Worm (Caenorhabditis elegans) whole organism, young adult: ENCODE results near the gene Y76A2B.4.

ENCODE experiments used
- B0336.3 ChIP-seq: fragments of 200-800 bp; sonication (Bioruptor generic); IDR thresholded peaks from 2 replicates; pipeline ENCODE4 v1.3.6; 2022; ENCODE audit warnings: missing genetic modification characterization, missing compliant biosample characterization
- F23B12.7 ChIP-seq: sonication (generic microtip); optimal IDR thresholded peaks from 2 replicates; lab custom pipeline; 2017; ENCODE audit warnings: missing genetic modification characterization, mild to moderate bottlenecking, missing compliant biosample characterization, antibody characterized with exemption, moderate library complexity; ENCODE audit not compliant: insufficient read depth
- F37B4.10 ChIP-seq: fragments of 200-800 bp; sonication (Bioruptor generic); IDR thresholded peaks from 2 replicates; pipeline ENCODE4 v1.3.6; 2022; ENCODE audit warnings: missing genetic modification characterization, missing compliant biosample characterization
- F39B2.1 ChIP-seq: fragments of 200-800 bp; sonication (Bioruptor generic); IDR thresholded peaks from 2 replicates; pipeline ENCODE4 v1.3.6; 2022; ENCODE audit warnings: missing genetic modification reagents, missing genetic modification characterization, missing compliant biosample characterization
- Y53G8AR.9 ChIP-seq: fragments of 200-800 bp; sonication (Bioruptor generic); conservative IDR thresholded peaks from 2 replicates; pipeline ENCODE4 v1.3.6; 2022; ENCODE audit warnings: missing genetic modification reagents, missing genetic modification characterization, missing compliant biosample characterization
- attf-6 ChIP-seq: fragments of 200-800 bp; sonication (Bioruptor generic); IDR thresholded peaks from 2 replicates; pipeline ENCODE4 v1.3.6; 2022; ENCODE audit warnings: missing genetic modification reagents, missing genetic modification characterization, missing compliant biosample characterization
- cebp-1 ChIP-seq, 2 experiments: fragments of 200-800 bp in 1 of 2; sonication (Bioruptor generic) in 1 of 2; sonication (generic microtip) in 1 of 2; IDR thresholded peaks in 1 of 2; optimal IDR thresholded peaks in 1 of 2; 2 replicates each; pipeline versions ENCODE4 v1.3.6 to Lab custom; 2017 to 2022; ENCODE audit warnings: missing compliant biosample characterization in 2 of 2, missing genetic modification characterization in 2 of 2, mild to moderate bottlenecking in 1 of 2, missing genetic modification reagents in 1 of 2, moderate library complexity in 1 of 2
- cebp-2 ChIP-seq: fragments of 200-800 bp; sonication (Bioruptor generic); IDR thresholded peaks from 2 replicates; pipeline ENCODE4 v1.3.6; 2022; ENCODE audit warnings: missing genetic modification characterization, missing compliant biosample characterization
- ceh-27 ChIP-seq: fragments of 200-800 bp; sonication (Bioruptor generic); optimal IDR thresholded peaks from 2 replicates; lab custom pipeline; 2018; ENCODE audit warnings: mild to moderate bottlenecking, missing genetic modification characterization, moderate library complexity, missing compliant biosample characterization
- ceh-79 ChIP-seq: sonication (generic microtip); optimal IDR thresholded peaks from 2 replicates; lab custom pipeline; 2017; ENCODE audit warnings: mild to moderate bottlenecking, missing genetic modification characterization, missing compliant biosample characterization
- chd-7 ChIP-seq: sonication (generic microtip); optimal IDR thresholded peaks from 2 replicates; lab custom pipeline; 2016; ENCODE audit warnings: mild to moderate bottlenecking, missing genetic modification characterization, moderate library complexity, missing compliant biosample characterization
- dox-1 ChIP-seq: fragments of 200-800 bp; sonication (Bioruptor generic); IDR thresholded peaks from 2 replicates; pipeline ENCODE4 v1.3.6; 2022; ENCODE audit warnings: missing genetic modification reagents, missing genetic modification characterization, missing compliant biosample characterization
- ekl-4 ChIP-seq: fragments of 200-800 bp; sonication (Bioruptor generic); IDR thresholded peaks from 2 replicates; pipeline ENCODE4 v1.3.6; 2022; ENCODE audit warnings: missing genetic modification reagents, missing genetic modification characterization, missing compliant biosample characterization
- hmg-1.2 ChIP-seq: fragments of 200-800 bp; sonication (Bioruptor generic); IDR thresholded peaks from 2 replicates; pipeline ENCODE4 v1.3.6; 2022; ENCODE audit warnings: missing genetic modification reagents, missing genetic modification characterization, missing compliant biosample characterization
- hmg-20 ChIP-seq: fragments of 200-800 bp; sonication (Bioruptor generic); IDR thresholded peaks from 2 replicates; pipeline ENCODE4 v1.3.6; 2022; ENCODE audit warnings: missing genetic modification reagents, missing genetic modification characterization, missing compliant biosample characterization
- lin-26 ChIP-seq: fragments of 200-800 bp; sonication (Bioruptor generic); IDR thresholded peaks from 2 replicates; pipeline ENCODE4 v1.3.6; 2022; ENCODE audit warnings: missing genetic modification reagents, missing genetic modification characterization, missing compliant biosample characterization
- madf-6 ChIP-seq: fragments of 200-800 bp; sonication (Bioruptor generic); IDR thresholded peaks from 2 replicates; pipeline ENCODE4 v1.3.6; 2022; ENCODE audit warnings: missing genetic modification reagents, missing genetic modification characterization, missing compliant biosample characterization
- mcd-1 ChIP-seq: fragments of 200-800 bp; sonication (Bioruptor generic); IDR thresholded peaks from 2 replicates; pipeline ENCODE4 v1.3.6; 2022; ENCODE audit warnings: missing genetic modification reagents, missing genetic modification characterization, missing compliant biosample characterization
- mxl-1 ChIP-seq: sonication (generic microtip); optimal IDR thresholded peaks from 2 replicates; lab custom pipeline; 2016; ENCODE audit warnings: missing genetic modification characterization, missing compliant biosample characterization
- nhr-80 ChIP-seq: sonication (generic microtip); optimal IDR thresholded peaks from 2 replicates; lab custom pipeline; 2016; ENCODE audit warnings: missing genetic modification characterization, missing compliant biosample characterization
- pbrm-1 ChIP-seq: fragments of 200-800 bp; sonication (Bioruptor generic); IDR thresholded peaks from 2 replicates; pipeline ENCODE4 v1.3.6; 2022; ENCODE audit warnings: missing genetic modification reagents, missing genetic modification characterization, missing compliant biosample characterization
- snpc-3.4 ChIP-seq: sonication (generic microtip); optimal IDR thresholded peaks from 2 replicates; lab custom pipeline; 2017; ENCODE audit warnings: missing genetic modification characterization, mild to moderate bottlenecking, missing compliant biosample characterization, antibody characterized with exemption, moderate library complexity, missing genotype, missing genetic modification reagents
- tbx-9 ChIP-seq: sonication (generic microtip); optimal IDR thresholded peaks from 2 replicates; lab custom pipeline; 2016; ENCODE audit warnings: borderline replicate concordance, missing genetic modification characterization, inconsistent platforms, missing compliant biosample characterization
- zfh-2 ChIP-seq: fragments of 200-800 bp; sonication (Bioruptor generic); conservative IDR thresholded peaks from 2 replicates; pipeline ENCODE4 v1.3.6; 2022; ENCODE audit warnings: missing genetic modification reagents, missing genetic modification characterization, missing compliant biosample characterization
- ztf-25 ChIP-seq: fragments of 200-800 bp; sonication (Bioruptor generic); IDR thresholded peaks from 2 replicates; pipeline ENCODE4 v1.3.6; 2022; ENCODE audit warnings: missing genetic modification reagents, missing genetic modification characterization, missing compliant biosample characterization
- ztf-28 ChIP-seq: fragments of 200-800 bp; sonication (Bioruptor generic); IDR thresholded peaks from 2 replicates; pipeline ENCODE4 v1.3.6; 2022; ENCODE audit warnings: missing genetic modification reagents, missing genetic modification characterization, missing compliant biosample characterization
- ztf-6 ChIP-seq: fragments of 200-800 bp; sonication (Bioruptor generic); IDR thresholded peaks from 2 replicates; pipeline ENCODE4 v1.3.6; 2022; ENCODE audit warnings: missing genetic modification reagents, missing genetic modification characterization, missing compliant biosample characterization

The Y76A2B.4 gene

DNA sequence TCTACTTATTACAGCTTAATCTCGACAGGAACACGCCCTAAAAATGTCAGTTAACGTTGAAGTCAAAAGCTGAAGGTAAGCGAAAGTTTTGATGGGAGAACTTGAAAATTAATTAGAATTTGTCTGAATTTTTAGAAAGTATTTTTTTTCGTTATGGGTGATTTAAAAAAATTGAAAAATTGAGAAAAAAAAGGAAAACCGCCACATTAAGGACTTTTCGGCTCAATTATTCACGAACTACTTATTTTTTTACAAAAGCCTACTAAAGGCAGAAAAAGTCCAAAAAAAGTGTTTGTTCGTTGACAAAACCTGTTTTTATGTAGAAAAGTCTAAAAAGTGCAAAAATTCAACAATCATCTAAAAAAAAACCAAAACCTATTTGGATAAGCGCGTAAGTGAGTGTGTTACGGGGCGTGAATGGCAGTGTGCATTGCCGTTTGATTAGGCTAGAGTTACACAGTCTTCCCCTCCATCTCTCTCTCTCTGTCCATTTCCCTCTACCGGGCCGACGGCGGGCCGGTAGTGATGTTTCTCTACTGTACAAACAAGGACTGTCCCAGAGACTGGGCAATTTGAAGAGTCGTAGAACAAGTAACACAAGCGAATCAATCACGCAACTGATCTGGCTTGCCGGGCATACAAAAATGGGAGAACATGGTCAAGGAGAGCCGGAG, 19.0 kb downstream of the Y76A2B.4 start, which contains the start of gene lron-13:
Gene lron-13, plus strand, starts transcription at position 15 of the 674 bp plus-strand sequence.
- TF ChIP-seq F37B4.10 (0 out of 2 replicates have a peak, but pooled peaks have one; percentile 20), B0336.3 (GFP tag; lab: Robert Waterston, UW) (no peak), chd-7 (tag; lab: Kevin White, UChicago) (peak; percentile 32), ceh-79 (tag; lab: Kevin White, UChicago) (no peak), madf-6 (GFP tag; lab: Robert Waterston, UW) (0 out of 2 replicates have a peak, but pooled peaks have one; percentile 27), dox-1 (GFP tag; lab: Robert Waterston, UW) (peak; percentile 58), hmg-1.2 (GFP tag; lab: Robert Waterston, UW) (peak; percentile 30; the same call in 1 of the 2 replicates), mcd-1 (GFP tag; lab: Robert Waterston, UW) (peak; percentile 49), attf-6 (0 out of 2 replicates have a peak, but pooled peaks have one; percentile 28), ztf-6 (GFP tag; lab: Robert Waterston, UW) (no peak), pbrm-1 (GFP tag; lab: Robert Waterston, UW) (no peak), cebp-1 (GFP tag; IDR thresholded peaks at IDR 0.05; lab: Robert Waterston, UW) (no peak), cebp-1 (tag; optimal IDR thresholded peaks at IDR 0.05; lab: Kevin White, UChicago) (peak; percentile 13), cebp-2 (GFP tag; lab: Robert Waterston, UW) (no peak), ceh-27 (GFP tag; lab: Kevin White, UChicago) (no peak), nhr-80 (tag; lab: Kevin White, UChicago) (peak; percentile 74), Y53G8AR.9 (GFP tag; lab: Robert Waterston, UW) (0 out of 2 replicates have a peak, but pooled peaks have one; percentile 48)

DNA sequence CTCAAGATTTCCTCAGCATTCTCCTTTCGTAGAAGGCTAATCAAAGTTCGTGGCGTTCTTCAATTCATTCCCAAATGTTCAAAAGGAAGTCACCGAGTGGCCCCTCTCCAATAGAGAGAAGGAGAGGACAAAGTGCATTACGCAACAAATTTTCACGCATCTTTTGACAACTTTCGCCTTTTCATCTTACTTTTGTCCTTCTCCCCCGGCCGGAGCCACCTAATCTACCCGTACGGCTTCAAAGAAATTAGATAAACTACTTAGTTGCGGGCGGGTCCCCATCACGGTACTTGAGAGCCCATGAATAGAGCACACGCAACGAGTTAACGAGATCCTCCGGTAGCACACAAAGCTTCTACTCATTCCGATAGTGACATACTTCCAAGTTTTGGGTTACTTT, 19.9 kb downstream of the Y76A2B.4 start:
- TF ChIP-seq F39B2.1: no peak
- TF ChIP-seq ekl-4 (GFP tag; lab: Robert Waterston, UW): 0 out of 2 replicates have a peak, but pooled peaks have one; percentile 13

DNA sequence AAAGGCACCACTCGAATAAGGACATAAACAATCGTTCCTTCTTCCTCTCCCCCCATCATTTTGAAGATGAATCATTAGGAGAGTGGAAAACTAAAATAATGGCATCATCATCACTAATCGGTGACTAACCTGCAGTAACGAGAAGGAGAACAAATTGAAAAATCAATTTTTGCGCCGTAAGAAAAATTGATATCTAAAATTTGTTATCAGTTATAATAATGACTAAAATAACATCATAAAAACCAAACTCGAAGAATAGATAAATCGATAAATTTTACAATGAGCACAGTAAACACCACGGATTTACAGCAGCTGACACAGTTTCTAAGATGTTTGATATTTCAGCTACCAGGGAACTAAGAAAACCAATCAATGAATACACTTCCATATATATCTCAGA, 20.4 kb downstream of the Y76A2B.4 start:
- TF ChIP-seq ztf-28 (GFP tag; lab: Robert Waterston, UW): no peak
- peak; percentile 36 for TF ChIP-seq nhr-80 (tag; lab: Kevin White, UChicago)
- no peak for TF ChIP-seq zfh-2 (GFP tag; lab: Robert Waterston, UW)
- TF ChIP-seq, all 124 proteins: peak for 1

DNA sequence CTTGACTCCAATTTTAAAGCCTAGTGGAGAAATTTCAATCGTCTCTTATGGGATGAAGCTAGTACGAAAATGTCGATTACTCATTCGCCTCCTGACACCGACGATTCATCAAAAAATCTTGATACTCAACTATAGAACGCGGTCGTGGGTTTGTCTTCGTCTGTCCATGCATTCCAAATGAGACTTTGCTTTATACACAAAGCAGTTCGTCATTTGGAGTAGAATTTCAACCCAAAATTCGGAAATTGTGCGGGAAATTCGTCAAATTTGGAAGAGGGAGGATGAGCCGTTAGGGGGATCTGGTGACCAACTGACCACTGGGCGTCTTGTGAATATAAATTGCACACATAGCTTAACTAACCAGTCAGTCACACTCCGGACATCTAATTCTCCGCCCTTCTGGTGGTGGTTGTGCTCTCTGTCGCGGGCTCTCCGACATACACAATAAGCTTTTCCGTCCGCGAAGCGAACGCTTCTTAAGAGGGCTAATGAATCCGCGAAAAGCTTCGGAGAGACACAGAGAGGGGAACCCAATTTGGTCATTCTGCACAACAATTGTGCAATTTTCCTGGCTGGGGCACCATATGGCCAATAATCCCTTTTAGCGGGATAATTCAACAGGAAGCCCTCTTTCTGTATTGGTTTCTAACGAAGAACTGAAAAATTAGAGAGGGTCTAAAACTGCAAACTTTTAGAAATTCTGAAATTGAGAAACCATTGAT, 21.3 kb downstream of the Y76A2B.4 start:
- TF ChIP-seq hmg-1.2 (GFP tag; lab: Robert Waterston, UW) (no peak), ztf-6 (GFP tag; lab: Robert Waterston, UW) (no peak), ztf-25 (GFP tag; lab: Robert Waterston, UW) (no peak), B0336.3 (GFP tag; lab: Robert Waterston, UW) (no peak), ceh-79 (tag; lab: Kevin White, UChicago) (no peak), tbx-9 (tag; lab: Kevin White, UChicago) (no peak), F23B12.7 (tag; lab: Kevin White, UChicago) (no peak), lin-26 (GFP tag; lab: Robert Waterston, UW) (no peak), hmg-20 (GFP tag; lab: Robert Waterston, UW) (no peak), cebp-1 (GFP tag; IDR thresholded peaks at IDR 0.05; lab: Robert Waterston, UW) (no peak), cebp-1 (tag; optimal IDR thresholded peaks at IDR 0.05; lab: Kevin White, UChicago) (no peak), snpc-3.4 (tag; lab: Kevin White, UChicago) (no peak), mxl-1 (tag; lab: Kevin White, UChicago) (no peak)
- TF ChIP-seq, all 124 proteins: peak for 0
